Worm (Caenorhabditis elegans): ENCODE measurements around the gene clec-31.

ce11 chrV:16831921-16832320 lies 26.0 kb downstream of the clec-31 start, which contains the start of gene srh-215:
- TF ChIP-seq pha-4 (tag; optimal IDR thresholded peaks at IDR 0.05) (no peak), nhr-237 (tag; optimal IDR thresholded peaks at IDR 0.05) (no peak), egl-27 (tag; optimal IDR thresholded peaks at IDR 0.05) (no peak), nhr-11 (tag; optimal IDR thresholded peaks at IDR 0.05) (no peak)

All from whole organism, L3 larva.